Fruit fly (Drosophila melanogaster) whole organism: ENCODE results near the gene Pdfr.

Experiments
- CG8478 ChIP-seq: fragments of >200 bp; optimal IDR thresholded peaks from 2 replicates; lab custom pipeline; 2018; ENCODE audit warnings: inconsistent platforms
- Dll ChIP-seq: fragments of >200 bp; optimal IDR thresholded peaks from 2 replicates; lab custom pipeline; 2017
- psq ChIP-seq: fragments of >200 bp; optimal IDR thresholded peaks from 2 replicates; lab custom pipeline; 2017
- usp ChIP-seq: fragments of >200 bp; optimal IDR thresholded peaks from 2 replicates; lab custom pipeline; 2017; ENCODE audit warnings: missing biosample characterization, missing genetic modification characterization, mixed read lengths

DNA sequence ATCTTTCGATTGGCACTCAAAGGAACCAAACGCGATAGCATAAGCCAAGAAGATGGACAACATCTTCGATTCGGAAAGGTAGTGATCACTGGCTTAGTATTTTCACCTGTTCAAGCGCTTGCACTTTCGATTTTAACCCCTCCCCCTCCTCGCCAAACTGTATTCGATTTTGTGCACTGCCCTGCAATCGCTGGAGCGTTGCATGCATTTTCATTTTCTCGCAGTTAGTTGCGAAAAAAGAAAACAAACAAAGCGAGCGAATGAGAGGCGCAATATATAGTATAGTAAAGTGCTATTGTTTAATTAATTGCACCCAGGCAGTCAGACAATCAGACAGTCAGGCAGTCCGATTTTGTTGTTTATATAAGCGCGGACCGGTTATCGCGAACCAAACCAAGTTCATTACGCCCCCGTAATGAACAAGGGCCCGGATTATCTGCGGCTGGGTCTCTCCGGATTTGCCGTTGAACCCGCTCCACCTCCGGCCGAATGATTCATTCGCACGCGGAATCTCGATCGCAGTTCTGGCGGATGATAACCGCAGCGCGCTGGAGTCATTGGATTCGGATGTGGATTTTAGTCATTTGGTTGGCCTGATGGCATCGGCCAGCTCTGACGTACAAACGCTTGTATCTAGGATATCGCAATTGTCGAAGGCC is 41.2 kb downstream of the Pdfr start:
- TF ChIP-seq usp (GFP tag; lab: Kevin White, UChicago) (no peak), Dll (lab: Kevin White, UChicago) (no peak), psq (no peak), CG8478 (lab: Kevin White, UChicago) (no peak)
